Worm (Caenorhabditis elegans): Measurements from ENCODE around the gene C24A8.6.

DNA sequence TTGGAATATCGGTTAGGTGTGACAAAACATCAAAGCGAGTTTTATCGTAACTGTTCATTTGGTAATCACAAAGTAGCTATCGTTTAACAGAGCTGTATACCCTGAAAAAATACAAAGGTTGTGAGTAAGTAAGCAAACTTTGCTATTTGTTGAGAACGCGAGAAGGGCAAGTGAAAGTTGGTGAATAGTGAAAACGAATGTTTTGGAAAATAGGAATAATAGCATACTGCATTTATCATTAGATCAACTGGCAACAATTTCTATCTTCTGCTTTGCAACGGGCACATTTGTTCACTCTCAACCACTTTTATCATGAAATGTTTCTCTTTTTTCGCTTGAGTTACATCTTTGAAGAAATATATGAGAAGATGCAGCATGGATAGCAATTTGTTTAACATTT is 3.4 kb downstream of the C24A8.6 start, which contains the start of gene C24A8.5:
- no peak for TF ChIP-seq W03F9.2 (tag; optimal IDR thresholded peaks at IDR 0.05)
- no peak for TF ChIP-seq him-1 (tag; optimal IDR thresholded peaks at IDR 0.05)
- TF ChIP-seq dao-5 (tag; optimal IDR thresholded peaks at IDR 0.05): no peak
